Worm (Caenorhabditis elegans): ENCODE data around the gene sas-4.

Gene sas-4

ce11 chrIII:8299734-8300133 is 18.7 kb downstream of the sas-4 start:
- TF ChIP-seq F10E7.11 (tag; optimal IDR thresholded peaks at IDR 0.05) (no peak), mel-28 (tag; optimal IDR thresholded peaks at IDR 0.05; ENCODE audit: borderline replicate concordance) (no peak), nfyb-1 (GFP tag; IDR thresholded peaks at IDR 0.05) (no peak), dpl-1 (GFP tag; optimal IDR thresholded peaks at IDR 0.05) (no peak), fkh-3 (tag; optimal IDR thresholded peaks at IDR 0.05) (no peak), Y67H2A.10 (GFP tag; conservative IDR thresholded peaks at IDR 0.05) (no peak), hmg-1.2 (GFP tag; IDR thresholded peaks at IDR 0.05) (no peak), F33H1.4 (GFP tag; IDR thresholded peaks at IDR 0.05) (no peak), lir-1 (GFP tag; conservative IDR thresholded peaks at IDR 0.05) (no peak), ztf-22 (GFP tag; optimal IDR thresholded peaks at IDR 0.05) (no peak), ztf-25 (GFP tag; IDR thresholded peaks at IDR 0.05) (no peak), nhr-27 (tag; optimal IDR thresholded peaks at IDR 0.05) (no peak), snpc-1.3 (tag; optimal IDR thresholded peaks at IDR 0.05; ENCODE audit: insufficient read depth) (no peak), ekl-4 (GFP tag; IDR thresholded peaks at IDR 0.05) (no peak), attf-6 (GFP tag; IDR thresholded peaks at IDR 0.05) (no peak), sea-2 (GFP tag; IDR thresholded peaks at IDR 0.05) (no peak)

- TF ChIP-seq hlh-26 (GFP tag; conservative IDR thresholded peaks at IDR 0.05) (no peak), snpc-1.1 (tag; optimal IDR thresholded peaks at IDR 0.05; ENCODE audit: insufficient read depth) (no peak)
Measured at ce11 chrIII:8299078-8299587, 19.3 kb downstream of the sas-4 start.

ce11 chrIII:8298216-8298920 is 20.0 kb downstream of the sas-4 start:
- TF ChIP-seq lir-1 (GFP tag; conservative IDR thresholded peaks at IDR 0.05) (no peak), egrh-3 (GFP tag; IDR thresholded peaks at IDR 0.05) (no peak), T26A5.8 (tag; optimal IDR thresholded peaks at IDR 0.05) (no peak), somi-1 (GFP tag; optimal IDR thresholded peaks at IDR 0.05) (no peak), nhr-120 (GFP tag; IDR thresholded peaks at IDR 0.05) (no peak), pbrm-1 (GFP tag; IDR thresholded peaks at IDR 0.05) (no peak), nfya-1 (tag; optimal IDR thresholded peaks at IDR 0.05; ENCODE audit: borderline replicate concordance, insufficient read depth) (no peak), xnd-1 (tag; optimal IDR thresholded peaks at IDR 0.05) (no peak), C06A6.2 (GFP tag; conservative IDR thresholded peaks at IDR 0.05) (no peak), unc-130 (GFP tag; optimal IDR thresholded peaks at IDR 0.05) (no peak), cebp-1 (GFP tag; IDR thresholded peaks at IDR 0.05) (no peak), cebp-1 (tag; optimal IDR thresholded peaks at IDR 0.05) (no peak), ceh-58 (GFP tag; IDR thresholded peaks at IDR 0.05) (no peak), K12H6.12 (tag; optimal IDR thresholded peaks at IDR 0.05) (no peak), him-1 (tag; optimal IDR thresholded peaks at IDR 0.05) (no peak), F57C9.4 (tag; optimal IDR thresholded peaks at IDR 0.05) (no peak), lin-40 (tag; optimal IDR thresholded peaks at IDR 0.05) (no peak), C17E4.6 (GFP tag; IDR thresholded peaks at IDR 0.05) (no peak), ztf-6 (GFP tag; IDR thresholded peaks at IDR 0.05) (no peak), fkh-3 (tag; optimal IDR thresholded peaks at IDR 0.05) (no peak), F49E8.2 (tag; optimal IDR thresholded peaks at IDR 0.05; ENCODE audit: insufficient read depth) (no peak)
